Fruit fly (Drosophila melanogaster) whole organism, adult: Measurements from ENCODE around the gene Taf8.

Source experiments
- CG12768 ChIP-seq: fragments of 200-800 bp; sonication (Bioruptor generic); optimal IDR thresholded peaks from 2 replicates; lab custom pipeline; 2017; ENCODE audit warnings: missing biosample characterization, missing genetic modification characterization, mild to moderate bottlenecking, moderate library complexity, missing genetic modification reagents
- Mnt ChIP-seq: fragments of 200-800 bp; sonication (Bioruptor generic); optimal IDR thresholded peaks from 2 replicates; lab custom pipeline; 2016; ENCODE audit warnings: missing biosample characterization, mild to moderate bottlenecking, missing genetic modification characterization
- bab1 ChIP-seq: fragments of 200-800 bp; sonication (Bioruptor generic); optimal IDR thresholded peaks from 3 replicates; lab custom pipeline; 2019; ENCODE audit warnings: missing biosample characterization, mild to moderate bottlenecking, missing genetic modification characterization, moderate library complexity
- toe ChIP-seq: fragments of 200-800 bp; sonication (Bioruptor generic); optimal IDR thresholded peaks from 2 replicates; lab custom pipeline; 2016; ENCODE audit warnings: missing biosample characterization, missing genetic modification characterization

DNA sequence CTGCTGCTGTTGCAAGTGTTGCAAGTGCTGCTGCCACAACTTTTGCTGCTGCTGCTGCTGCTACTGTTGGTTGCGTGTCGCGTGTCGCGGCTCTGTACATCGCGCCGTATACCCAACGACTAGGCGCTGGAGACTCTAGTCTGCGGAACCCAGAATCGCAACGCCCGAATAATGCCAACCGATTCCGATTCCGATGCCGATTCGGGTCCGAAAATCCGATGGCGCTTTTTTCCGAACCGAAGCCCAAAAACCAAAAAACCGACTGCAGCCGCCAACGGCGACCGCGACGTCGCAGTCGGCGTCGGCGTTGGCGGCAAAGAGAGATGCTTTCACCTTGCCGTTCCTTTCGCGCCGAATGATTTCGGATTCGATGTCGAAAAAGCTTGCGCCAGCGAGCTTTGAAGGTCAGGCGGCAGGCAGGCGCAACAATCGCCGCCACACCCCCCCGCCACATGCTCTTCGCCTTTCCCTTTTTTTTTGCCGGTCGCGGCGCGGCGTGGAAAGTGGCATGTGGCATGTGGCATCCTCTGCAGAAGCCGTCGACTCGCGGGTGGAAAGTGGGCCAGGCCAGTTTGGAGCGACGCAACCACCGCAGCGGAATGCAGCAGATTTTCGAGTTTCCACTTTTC, 38.5 kb upstream of the Taf8 start, which contains the start of gene Sh:
- no peak for TF ChIP-seq toe (GFP tag; lab: Kevin White, UChicago)
- TF ChIP-seq bab1 (GFP tag; lab: Kevin White, UChicago) = no peak
- TF ChIP-seq CG12768 = no peak
- no peak for TF ChIP-seq Mnt
